Fruit fly (Drosophila melanogaster): ENCODE data around the gene vret.

DNA sequence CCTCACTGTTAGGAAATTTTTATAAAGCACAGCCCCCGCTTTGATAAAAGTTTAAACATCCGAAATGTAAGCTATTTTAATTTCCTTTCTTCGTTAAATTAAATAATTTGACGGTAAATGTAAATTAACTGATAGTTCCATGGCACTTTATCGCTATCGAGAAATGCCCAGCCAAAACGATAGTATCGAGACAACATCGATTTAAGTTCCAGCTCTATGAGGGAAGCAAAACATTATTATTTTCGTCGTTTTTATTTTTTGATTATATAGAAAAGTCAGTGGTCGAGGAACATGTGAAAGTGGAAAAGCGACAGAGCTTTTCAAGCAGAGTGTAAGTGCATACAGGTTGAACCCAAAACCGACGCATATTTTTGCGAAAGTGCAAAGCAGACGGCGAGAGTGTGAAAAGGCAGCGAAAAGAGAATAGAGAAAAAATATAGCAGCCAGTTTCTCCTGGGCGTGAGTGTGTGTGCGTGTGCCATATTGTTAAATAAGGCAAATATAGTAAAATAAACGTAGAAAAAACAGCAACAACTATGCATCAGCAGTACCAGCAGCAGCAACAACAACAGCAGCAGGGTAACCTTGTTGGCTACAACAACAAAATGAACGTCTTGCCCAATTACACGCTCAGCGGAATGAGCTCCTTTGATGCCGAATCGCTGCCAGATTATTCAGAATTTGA is 18.5 kb downstream of the vret start, which contains the start of gene CG45049:
- TF ChIP-seq CG6254 (GFP tag; optimal IDR thresholded peaks at IDR 0.05) (no peak), CG8944 (GFP tag; optimal IDR thresholded peaks at IDR 0.05) (no peak), HHEX (GFP tag; optimal IDR thresholded peaks at IDR 0.05) (no peak), Hr78 (GFP tag; optimal IDR thresholded peaks at IDR 0.05) (no peak), GATAe (GFP tag; conservative IDR thresholded peaks at IDR 0.05) (no peak), Asciz (GFP tag; optimal IDR thresholded peaks at IDR 0.05) (no peak)

Measured in whole organism, embryonic.